Fruit fly (Drosophila melanogaster) whole organism, pupa: ENCODE results near the gene CG14957.

Source experiments
- CG10348 ChIP-seq: fragments of 200-800 bp; sonication (Bioruptor generic); IDR thresholded peaks from 2 replicates; pipeline ENCODE4 v1.3.6; 2022; ENCODE audit warnings: missing biosample characterization, missing genetic modification characterization
- CG12605 ChIP-seq: fragments of 200-800 bp; sonication (Bioruptor generic); IDR thresholded peaks from 2 replicates; pipeline ENCODE4 v1.3.6; 2022; ENCODE audit warnings: missing biosample characterization, missing genetic modification characterization
- CG13204 ChIP-seq: fragments of 200-800 bp; sonication (Bioruptor generic); optimal IDR thresholded peaks from 2 replicates; lab custom pipeline; 2018; ENCODE audit warnings: missing biosample characterization, mild to moderate bottlenecking, missing genetic modification characterization, moderate library complexity
- CG14655 ChIP-seq: fragments of 200-800 bp; sonication (Bioruptor generic); optimal IDR thresholded peaks from 3 replicates; lab custom pipeline; 2017; ENCODE audit warnings: mild to moderate bottlenecking, missing biosample characterization, missing genetic modification reagents, missing genetic modification characterization
- CG15710 ChIP-seq: fragments of 200-800 bp; sonication (Bioruptor generic); optimal IDR thresholded peaks from 2 replicates; lab custom pipeline; 2018; ENCODE audit warnings: missing biosample characterization, mild to moderate bottlenecking, missing genetic modification characterization, moderate library complexity
- CG17806 ChIP-seq: fragments of 200-800 bp; sonication (Bioruptor generic); optimal IDR thresholded peaks from 2 replicates; lab custom pipeline; 2018; ENCODE audit warnings: missing biosample characterization, mild to moderate bottlenecking, missing genetic modification characterization, moderate library complexity
- CG32121 ChIP-seq: fragments of 200-800 bp; sonication (Bioruptor generic); IDR thresholded peaks from 2 replicates; pipeline ENCODE4 v1.3.6; 2022; ENCODE audit warnings: missing biosample characterization, missing genetic modification characterization
- CG34367 ChIP-seq: fragments of 200-800 bp; sonication (Bioruptor generic); optimal IDR thresholded peaks from 2 replicates; lab custom pipeline; 2018; ENCODE audit warnings: missing biosample characterization, mild to moderate bottlenecking, missing genetic modification characterization
- CG4496 ChIP-seq: fragments of 200-800 bp; sonication (Bioruptor generic); IDR thresholded peaks from 3 replicates; pipeline ENCODE4 v1.3.6; 2022; ENCODE audit warnings: missing biosample characterization, missing genetic modification characterization
- CG8159 ChIP-seq: fragments of 200-800 bp; sonication (Bioruptor generic); optimal IDR thresholded peaks from 3 replicates; lab custom pipeline; 2018; ENCODE audit warnings: missing biosample characterization, mild to moderate bottlenecking, missing genetic modification characterization, moderate library complexity
- CG8301 ChIP-seq: fragments of 200-800 bp; sonication (Bioruptor generic); optimal IDR thresholded peaks from 2 replicates; lab custom pipeline; 2018; ENCODE audit warnings: missing biosample characterization, mild to moderate bottlenecking, missing genetic modification characterization
- CG9948 ChIP-seq: fragments of 200-800 bp; sonication (Bioruptor generic); optimal IDR thresholded peaks from 2 replicates; lab custom pipeline; 2018; ENCODE audit warnings: missing biosample characterization, mild to moderate bottlenecking, missing genetic modification characterization, moderate library complexity
- D1 ChIP-seq: fragments of 200-800 bp; sonication (Bioruptor generic); optimal IDR thresholded peaks from 2 replicates; lab custom pipeline; 2018; ENCODE audit warnings: missing biosample characterization, mild to moderate bottlenecking, missing genetic modification characterization, moderate library complexity
- EcR ChIP-seq: fragments of 200-800 bp; sonication (Bioruptor generic); optimal IDR thresholded peaks from 3 replicates; lab custom pipeline; 2019; ENCODE audit warnings: missing biosample characterization, missing genetic modification characterization, mild to moderate bottlenecking, moderate library complexity, missing genetic modification reagents
- Ets98B ChIP-seq: fragments of 200-800 bp; sonication (Bioruptor generic); IDR thresholded peaks from 2 replicates; pipeline ENCODE4 v1.3.6; 2022; ENCODE audit warnings: missing biosample characterization, missing genetic modification characterization
- Pif1A ChIP-seq: fragments of 200-800 bp; sonication (Bioruptor generic); optimal IDR thresholded peaks from 3 replicates; lab custom pipeline; 2016; ENCODE audit warnings: missing biosample characterization, missing genetic modification characterization
- Pif1B ChIP-seq: fragments of 200-800 bp; sonication (Bioruptor generic); optimal IDR thresholded peaks from 3 replicates; lab custom pipeline; 2016; ENCODE audit warnings: missing biosample characterization, missing genetic modification characterization
- Snoo ChIP-seq: fragments of 200-800 bp; sonication (Bioruptor generic); optimal IDR thresholded peaks from 3 replicates; lab custom pipeline; 2017; ENCODE audit warnings: missing biosample characterization, mild to moderate bottlenecking, missing genetic modification characterization, inconsistent platforms
- fd96Ca ChIP-seq: fragments of 200-800 bp; sonication (Bioruptor generic); IDR thresholded peaks from 3 replicates; pipeline ENCODE4 v1.3.6; 2022; ENCODE audit warnings: missing biosample characterization, missing genetic modification characterization
- gl ChIP-seq: fragments of 200-800 bp; sonication (Bioruptor generic); optimal IDR thresholded peaks from 2 replicates; lab custom pipeline; 2018; ENCODE audit warnings: missing biosample characterization, mild to moderate bottlenecking, missing genetic modification characterization
- rn ChIP-seq: fragments of 200-800 bp; sonication (Bioruptor generic); IDR thresholded peaks from 2 replicates; pipeline ENCODE4 v1.3.6; 2022; ENCODE audit warnings: missing biosample characterization, missing genetic modification characterization

The CG14957 gene

dm6 chr3L:3222643-3223389, 35.5 kb downstream of the CG14957 start, which contains the start of the genes RpL28 and eIF1:
TSS of gene RpL28 (minus strand) at chr3L:3222960.
TSS of gene eIF1 (plus strand) at chr3L:3223341.
- TF ChIP-seq D1 (tag; lab: Kevin White, UChicago) (no peak), CG10348 (no peak), CG9948 (tag; lab: Kevin White, UChicago) (peak; percentile 44), CG34367 (tag; lab: Kevin White, UChicago) (peak; percentile 80), fd96Ca (GFP tag; lab: Robert Waterston, UW) (peak; percentile 39; the same call in 1 of the 3 replicates), Pif1A (GFP tag; lab: Kevin White, UChicago) (no peak), CG14655 (GFP tag; lab: Kevin White, UChicago) (no peak), CG8159 (tag; lab: Kevin White, UChicago) (peak; percentile 67), CG4496 (peak; percentile 92), CG32121 (GFP tag; lab: Robert Waterston, UW) (no peak), Pif1B (no peak), rn (GFP tag; lab: Robert Waterston, UW) (peak; percentile 32; the same call in 1 of the 2 replicates), CG13204 (no peak), Ets98B (GFP tag; lab: Robert Waterston, UW) (peak; percentile 71), Snoo (peak; percentile 93), CG12605 (GFP tag; lab: Robert Waterston, UW) (peak; percentile 53; the same call in 1 of the 2 replicates), CG15710 (tag; lab: Kevin White, UChicago) (peak; percentile 74), CG8301 (tag; lab: Kevin White, UChicago) (no peak), gl (peak; percentile 33), EcR (GFP tag; lab: Kevin White, UChicago) (no peak), CG17806 (tag; lab: Kevin White, UChicago) (peak; percentile 35)

DNA sequence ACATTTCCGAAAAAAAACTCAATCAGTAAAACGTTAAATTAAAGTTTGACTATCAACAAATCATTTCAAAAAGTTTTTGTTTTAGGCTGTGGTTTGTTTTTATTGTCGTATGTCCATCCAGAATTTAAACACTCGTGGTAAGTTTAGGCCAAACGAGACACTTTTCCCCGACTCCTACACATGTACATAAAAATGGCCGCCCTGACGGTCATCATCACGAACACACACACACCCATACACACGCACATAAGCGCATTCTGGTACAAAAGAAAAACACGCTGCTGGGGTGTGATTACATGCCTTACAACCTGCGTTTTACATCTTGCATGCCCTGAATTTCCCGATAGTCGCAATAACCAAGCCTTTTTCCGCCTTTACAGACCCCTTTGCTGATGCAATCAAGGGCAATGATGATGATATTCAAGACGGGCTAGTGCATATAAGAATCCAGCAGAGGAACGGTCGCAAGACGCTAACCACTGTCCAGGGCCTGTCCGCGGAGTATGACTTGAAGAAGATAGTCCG, 36.1 kb downstream of the CG14957 start:
- TF ChIP-seq CG32121 (GFP tag; lab: Robert Waterston, UW), result no peak
- TF ChIP-seq EcR (GFP tag; lab: Kevin White, UChicago), result peak; percentile 39
- no peak for TF ChIP-seq CG8301 (tag; lab: Kevin White, UChicago)

DNA sequence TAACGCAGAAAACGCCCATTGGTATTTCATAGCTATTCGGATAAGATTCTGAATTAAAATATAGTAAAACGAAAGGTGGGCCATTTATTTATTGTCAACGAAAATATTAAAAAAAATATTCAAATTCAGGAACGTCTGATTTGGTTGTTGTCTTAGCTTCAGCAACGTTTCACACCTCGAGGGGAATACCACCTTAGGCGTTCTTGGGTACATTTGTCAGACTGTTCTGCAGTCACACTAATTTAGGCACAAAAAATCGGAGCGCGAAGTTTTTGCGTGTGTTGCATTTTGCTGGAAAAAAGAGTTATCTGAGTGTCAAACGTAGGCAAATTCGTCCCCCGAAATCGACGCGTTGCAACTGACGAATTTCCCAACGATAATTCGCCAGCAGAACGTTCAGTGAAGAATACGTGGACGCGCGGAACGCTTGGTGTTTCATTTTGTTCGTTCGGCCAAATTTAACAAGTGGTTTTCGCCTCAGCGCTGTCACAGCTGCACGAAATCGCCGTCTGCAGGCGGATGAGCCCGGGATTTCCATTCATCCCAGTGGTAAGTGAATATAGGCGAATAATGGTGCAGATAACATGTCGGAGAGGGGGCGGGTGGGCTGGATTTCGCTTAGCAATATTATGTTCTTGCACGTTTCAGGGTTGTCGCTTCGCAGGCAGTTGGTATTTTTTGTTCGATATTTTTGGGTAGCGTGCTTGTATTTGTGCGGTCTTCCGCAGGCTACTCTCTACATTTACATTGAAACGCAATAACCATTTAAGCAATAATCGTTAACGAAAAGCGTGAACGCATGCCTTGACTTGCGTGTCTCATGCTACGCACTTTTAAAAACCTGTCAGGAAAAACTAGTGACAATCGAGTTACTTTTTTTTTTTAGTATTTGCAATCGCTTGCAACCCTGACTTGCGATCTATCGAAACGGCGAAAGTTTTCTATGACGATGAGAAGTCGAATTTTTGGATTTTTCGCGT, 37.7 kb downstream of the CG14957 start, which contains the start of gene Larp4B:
Larp4B (plus strand) TSS at position 99 of the 980 bp plus-strand sequence.
- TF ChIP-seq D1 (tag; lab: Kevin White, UChicago), result no peak
- TF ChIP-seq EcR (GFP tag; lab: Kevin White, UChicago), result no peak
- TF ChIP-seq CG13204, result no peak
- no peak; the same call in 2 of the 3 replicates for TF ChIP-seq fd96Ca (GFP tag; lab: Robert Waterston, UW)
- no peak for TF ChIP-seq CG9948 (tag; lab: Kevin White, UChicago)
- no peak for TF ChIP-seq Ets98B (GFP tag; lab: Robert Waterston, UW)

DNA sequence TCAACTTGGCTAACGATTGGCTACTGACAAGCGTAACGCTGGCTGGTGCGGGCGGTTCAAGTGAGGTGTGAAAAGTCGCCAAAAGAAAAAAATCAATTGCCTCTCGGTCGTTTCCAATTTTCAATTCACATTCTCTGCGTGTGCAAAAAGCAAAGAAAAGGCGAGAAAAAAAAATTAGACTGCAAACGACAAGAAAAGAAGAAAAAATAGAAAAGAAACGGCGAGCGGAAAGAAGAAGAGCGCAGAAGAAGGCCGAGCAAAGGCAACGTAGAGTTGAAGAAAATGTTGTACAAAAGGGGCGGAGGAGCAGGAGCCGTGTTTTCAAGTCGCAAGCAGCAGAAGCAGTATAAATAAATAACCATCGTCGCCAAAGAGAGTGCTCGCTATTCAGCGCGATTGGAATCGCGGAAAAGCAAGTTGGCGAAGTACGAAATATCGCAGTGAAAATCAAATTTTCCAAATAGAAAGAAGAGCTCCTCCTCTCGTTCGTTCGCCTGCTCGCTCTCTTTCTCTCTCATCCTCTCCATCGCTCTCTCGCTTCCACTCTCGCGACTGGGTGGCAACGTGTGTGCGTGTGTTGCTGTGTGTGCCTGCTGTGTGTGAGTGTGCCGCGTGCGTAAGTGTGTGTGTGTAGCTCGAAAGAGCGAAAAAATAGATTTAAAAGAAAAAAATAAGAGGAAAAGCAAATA, 38.5 kb downstream of the CG14957 start:
- TF ChIP-seq CG32121 (GFP tag; lab: Robert Waterston, UW) (peak; percentile 50; the same call in 1 of the 2 replicates), CG8159 (tag; lab: Kevin White, UChicago) (no peak), EcR (GFP tag; lab: Kevin White, UChicago) (peak; percentile 53), CG17806 (tag; lab: Kevin White, UChicago) (peak; percentile 22), CG12605 (GFP tag; lab: Robert Waterston, UW) (peak; percentile 59), Snoo (no peak), CG4496 (peak; percentile 58), Ets98B (GFP tag; lab: Robert Waterston, UW) (peak; percentile 65), gl (peak; percentile 62), Pif1B (no peak), D1 (tag; lab: Kevin White, UChicago) (no peak), CG9948 (tag; lab: Kevin White, UChicago) (no peak), CG13204 (peak; percentile 63), rn (GFP tag; lab: Robert Waterston, UW) (0 out of 2 replicates have a peak, but pooled peaks have one; percentile 8), CG34367 (tag; lab: Kevin White, UChicago) (peak; percentile 19), CG14655 (GFP tag; lab: Kevin White, UChicago) (peak; percentile 52), fd96Ca (GFP tag; lab: Robert Waterston, UW) (peak; percentile 76; the same call in 2 of the 3 replicates), CG8301 (tag; lab: Kevin White, UChicago) (peak; percentile 16), CG10348 (no peak), CG15710 (tag; lab: Kevin White, UChicago) (peak; percentile 42), Pif1A (GFP tag; lab: Kevin White, UChicago) (no peak)
